ENCODE assay signal across 6 worm cellular contexts in genomic region chrV:6226530-6227125, ce11.
TF ChIP-seq lines count a peak whose summit lies in the region.

Gene W06H8.6 (minus strand): TSS chrV:6227010.

TF ChIP-seq in whole organism, L1 larva, 84 proteins besides CTCF, POLR2A, EP300 and RAD21 (continues in another document):
- TF ChIP-seq egl-27 (tag; optimal IDR thresholded peaks at IDR 0.05; lab: Kevin White, UChicago) (no peak), lin-15B (tag; optimal IDR thresholded peaks at IDR 0.05; lab: Kevin White, UChicago) (no peak), F16B12.6 (tag; optimal IDR thresholded peaks at IDR 0.05; lab: Kevin White, UChicago) (no peak), rnt-1 (tag; optimal IDR thresholded peaks at IDR 0.05; lab: Kevin White, UChicago) (peak; percentile 6), ceh-8 (GFP tag; optimal IDR thresholded peaks at IDR 0.05; lab: Kevin White, UChicago) (peak; percentile 23), ztf-4 (tag; optimal IDR thresholded peaks at IDR 0.05; lab: Kevin White, UChicago) (no peak), lin-39 (tag; optimal IDR thresholded peaks at IDR 0.05; lab: Kevin White, UChicago) (no peak), grh-1 (GFP tag; IDR thresholded peaks at IDR 0.05; lab: Robert Waterston, UW) (peak; percentile 30), nhr-90 (tag; optimal IDR thresholded peaks at IDR 0.05; lab: Kevin White, UChicago; ENCODE audit: poor library complexity) (peak; percentile 39), nhr-71 (tag; optimal IDR thresholded peaks at IDR 0.05; lab: Kevin White, UChicago) (no peak), zip-4 (GFP tag; optimal IDR thresholded peaks at IDR 0.05; lab: Kevin White, UChicago) (no peak), efl-1 (optimal IDR thresholded peaks at IDR 0.05; lab: Kevin White, UChicago) (no peak), efl-1 (GFP tag; optimal IDR thresholded peaks at IDR 0.05 in 1 of 2; lab: Kevin White, UChicago) (peak in 1 of 2 experiments; percentile 81), nhr-77 (tag; optimal IDR thresholded peaks at IDR 0.05; lab: Kevin White, UChicago) (no peak), aly-2 (tag; optimal IDR thresholded peaks at IDR 0.05; lab: Kevin White, UChicago) (no peak), nhr-85 (tag; lab: Kevin White, UChicago) (peak; percentile 62)

TF ChIP-seq in whole organism, L2 larva, 48 proteins besides CTCF, POLR2A, EP300 and RAD21:
- TF ChIP-seq nhr-129 (tag; optimal IDR thresholded peaks at IDR 0.05; lab: Kevin White, UChicago): peak; percentile 3
- no peak for TF ChIP-seq sma-9 (GFP tag; optimal IDR thresholded peaks at IDR 0.05; lab: Kevin White, UChicago)
- TF ChIP-seq sma-9 (tag; optimal IDR thresholded peaks at IDR 0.05; lab: Kevin White, UChicago): no peak

TF ChIP-seq in whole organism, L3 larva, 47 proteins besides CTCF, POLR2A, EP300 and RAD21 (continues in another document):
- TF ChIP-seq ZK546.5 (tag; optimal IDR thresholded peaks at IDR 0.05; lab: Kevin White, UChicago): no peak
- TF ChIP-seq lsy-12 (tag; optimal IDR thresholded peaks at IDR 0.05; lab: Kevin White, UChicago): peak; percentile 35
- no peak for TF ChIP-seq ceh-28 (tag; optimal IDR thresholded peaks at IDR 0.05; lab: Kevin White, UChicago)
- no peak for TF ChIP-seq lin-15B (tag; optimal IDR thresholded peaks at IDR 0.05; lab: Kevin White, UChicago)
- TF ChIP-seq mdl-1 (tag; optimal IDR thresholded peaks at IDR 0.05; lab: Kevin White, UChicago): no peak
- peak; percentile 52 for TF ChIP-seq pha-4 (tag; optimal IDR thresholded peaks at IDR 0.05; lab: Kevin White, UChicago)
- no peak for TF ChIP-seq nhr-77 (tag; optimal IDR thresholded peaks at IDR 0.05; lab: Kevin White, UChicago)
- no peak for TF ChIP-seq fos-1 (tag; optimal IDR thresholded peaks at IDR 0.05; lab: Kevin White, UChicago)
- TF ChIP-seq nfya-1 (tag; optimal IDR thresholded peaks at IDR 0.05; lab: Kevin White, UChicago; ENCODE audit: insufficient read depth): no peak
- TF ChIP-seq nhr-28 (tag; optimal IDR thresholded peaks at IDR 0.05; lab: Kevin White, UChicago): no peak
- no peak for TF ChIP-seq ztf-4 (tag; optimal IDR thresholded peaks at IDR 0.05; lab: Kevin White, UChicago)
- peak; percentile 28 for TF ChIP-seq egl-5 (tag; optimal IDR thresholded peaks at IDR 0.05; lab: Kevin White, UChicago)
- TF ChIP-seq nhr-43 (tag; optimal IDR thresholded peaks at IDR 0.05; lab: Kevin White, UChicago; ENCODE audit: poor library complexity, severe bottlenecking): peak; percentile 34
- TF ChIP-seq nhr-12 (tag; optimal IDR thresholded peaks at IDR 0.05; lab: Kevin White, UChicago): no peak
- TF ChIP-seq ceh-9 (tag; optimal IDR thresholded peaks at IDR 0.05; lab: Kevin White, UChicago): no peak
- TF ChIP-seq elt-1 (tag; optimal IDR thresholded peaks at IDR 0.05; lab: Kevin White, UChicago): no peak
- TF ChIP-seq fkh-2 (tag; optimal IDR thresholded peaks at IDR 0.05; lab: Kevin White, UChicago): no peak
- no peak for TF ChIP-seq mml-1 (tag; optimal IDR thresholded peaks at IDR 0.05; lab: Kevin White, UChicago)
- no peak for TF ChIP-seq nhr-237 (tag; optimal IDR thresholded peaks at IDR 0.05; lab: Kevin White, UChicago)

TF ChIP-seq in whole organism, L4 larva, 104 proteins besides CTCF, POLR2A, EP300 and RAD21 (continues in another document):
- TF ChIP-seq mdt-29 (GFP tag; IDR thresholded peaks at IDR 0.05; lab: Robert Waterston, UW): peak; percentile 47; the same call in 1 of the 2 replicates
- peak; percentile 3 for TF ChIP-seq nhr-6 (tag; optimal IDR thresholded peaks at IDR 0.05; lab: Kevin White, UChicago)
- TF ChIP-seq set-16 (GFP tag; IDR thresholded peaks at IDR 0.05; lab: Robert Waterston, UW): peak; percentile 22; the same call in 1 of the 2 replicates
- 0 out of 2 replicates have a peak, but pooled peaks have one; percentile 21 for TF ChIP-seq Y105C5A.15 (GFP tag; IDR thresholded peaks at IDR 0.05; lab: Robert Waterston, UW)
- peak; percentile 45 for TF ChIP-seq lin-1 (GFP tag; IDR thresholded peaks at IDR 0.05; lab: Robert Waterston, UW)
- TF ChIP-seq arid-1 (GFP tag; conservative IDR thresholded peaks at IDR 0.05; lab: Robert Waterston, UW): 0 out of 2 replicates have a peak, but pooled peaks have one; percentile 29
- no peak for TF ChIP-seq daf-16 (GFP tag; optimal IDR thresholded peaks at IDR 0.05; lab: Kevin White, UChicago)
- TF ChIP-seq daf-16 (tag; optimal IDR thresholded peaks at IDR 0.05; lab: Kevin White, UChicago): peak; percentile 22
- TF ChIP-seq nhr-11 (tag; optimal IDR thresholded peaks at IDR 0.05; lab: Kevin White, UChicago): peak; percentile 7
- peak; percentile 54 for TF ChIP-seq gei-8 (GFP tag; optimal IDR thresholded peaks at IDR 0.05; lab: Kevin White, UChicago)
- peak; percentile 61 for TF ChIP-seq madf-9 (GFP tag; conservative IDR thresholded peaks at IDR 0.05; lab: Robert Waterston, UW)
- TF ChIP-seq fkh-10 (GFP tag; optimal IDR thresholded peaks at IDR 0.05; lab: Kevin White, UChicago): no peak
- peak; percentile 26 for TF ChIP-seq mes-2 (tag; optimal IDR thresholded peaks at IDR 0.05; lab: Kevin White, UChicago; ENCODE audit: poor library complexity, severe bottlenecking)
- 0 out of 2 replicates have a peak, but pooled peaks have one; percentile 27 for TF ChIP-seq vab-7 (GFP tag; IDR thresholded peaks at IDR 0.05; lab: Robert Waterston, UW)
- TF ChIP-seq aha-1 (tag; lab: Kevin White, UChicago): peak; percentile 58
- TF ChIP-seq nhr-28 (tag; optimal IDR thresholded peaks at IDR 0.05; lab: Kevin White, UChicago): peak; percentile 21
- no peak for TF ChIP-seq F49E8.2 (tag; optimal IDR thresholded peaks at IDR 0.05; lab: Kevin White, UChicago; ENCODE audit: borderline replicate concordance)
- TF ChIP-seq nhr-42 (GFP tag; IDR thresholded peaks at IDR 0.05; lab: Robert Waterston, UW): no peak

TF ChIP-seq in whole organism, early embryonic, 17 proteins besides CTCF, POLR2A, EP300 and RAD21:
- no peak for TF ChIP-seq B0310.2 (tag; optimal IDR thresholded peaks at IDR 0.05; lab: Kevin White, UChicago)
- TF ChIP-seq scrt-1 (GFP tag; IDR thresholded peaks at IDR 0.05; lab: Robert Waterston, UW): no peak
- TF ChIP-seq pes-1 (GFP tag; IDR thresholded peaks at IDR 0.05; lab: Robert Waterston, UW): 0 out of 2 replicates have a peak, but pooled peaks have one; percentile 31
- TF ChIP-seq tra-4 (tag; optimal IDR thresholded peaks at IDR 0.05; lab: Kevin White, UChicago): peak; percentile 13
TF ChIP-seq in whole organism, early embryonic: peak in this region for 2.

TF ChIP-seq in whole organism, young adult, 124 proteins besides CTCF, POLR2A, EP300 and RAD21 (continues in another document):
- TF ChIP-seq cebp-2 (GFP tag; IDR thresholded peaks at IDR 0.05; lab: Robert Waterston, UW) (0 out of 2 replicates have a peak, but pooled peaks have one; percentile 57), zfh-2 (GFP tag; conservative IDR thresholded peaks at IDR 0.05; lab: Robert Waterston, UW) (peak; percentile 75), K12H6.12 (tag; optimal IDR thresholded peaks at IDR 0.05; lab: Kevin White, UChicago) (peak; percentile 34), him-1 (tag; optimal IDR thresholded peaks at IDR 0.05; lab: Kevin White, UChicago) (no peak), ztf-26 (tag; optimal IDR thresholded peaks at IDR 0.05; lab: Kevin White, UChicago) (no peak), xnd-1 (tag; optimal IDR thresholded peaks at IDR 0.05; lab: Kevin White, UChicago) (no peak), nhr-90 (tag; optimal IDR thresholded peaks at IDR 0.05; lab: Kevin White, UChicago) (peak; percentile 38), F52B5.7 (tag; optimal IDR thresholded peaks at IDR 0.05; lab: Kevin White, UChicago) (peak; percentile 65), akir-1 (GFP tag; optimal IDR thresholded peaks at IDR 0.05; lab: Kevin White, UChicago) (no peak), aptf-3 (GFP tag; IDR thresholded peaks at IDR 0.05; lab: Robert Waterston, UW) (no peak), atf-7 (tag; optimal IDR thresholded peaks at IDR 0.05; lab: Kevin White, UChicago) (no peak), Y53G8AR.9 (GFP tag; conservative IDR thresholded peaks at IDR 0.05; lab: Robert Waterston, UW) (no peak; the same call in none of the 2 replicates), sdz-38 (tag; optimal IDR thresholded peaks at IDR 0.05; lab: Kevin White, UChicago) (no peak), somi-1 (GFP tag; optimal IDR thresholded peaks at IDR 0.05; lab: Kevin White, UChicago) (no peak), pbrm-1 (GFP tag; IDR thresholded peaks at IDR 0.05; lab: Robert Waterston, UW) (peak; percentile 36; the same call in 1 of the 2 replicates), F49E8.2 (tag; optimal IDR thresholded peaks at IDR 0.05; lab: Kevin White, UChicago; ENCODE audit: insufficient read depth) (no peak), hrde-1 (tag; optimal IDR thresholded peaks at IDR 0.05; lab: Kevin White, UChicago; ENCODE audit: borderline replicate concordance) (no peak), nhr-27 (tag; optimal IDR thresholded peaks at IDR 0.05; lab: Kevin White, UChicago) (no peak), cebp-1 (GFP tag; IDR thresholded peaks at IDR 0.05; lab: Robert Waterston, UW) (no peak), cebp-1 (tag; optimal IDR thresholded peaks at IDR 0.05; lab: Kevin White, UChicago) (peak; percentile 47), dpl-1 (GFP tag; optimal IDR thresholded peaks at IDR 0.05; lab: Kevin White, UChicago) (no peak), F33H1.4 (GFP tag; IDR thresholded peaks at IDR 0.05; lab: Robert Waterston, UW) (no peak), hmg-1.2 (GFP tag; IDR thresholded peaks at IDR 0.05; lab: Robert Waterston, UW) (peak; percentile 28; the same call in 1 of the 2 replicates), nfyb-1 (GFP tag; IDR thresholded peaks at IDR 0.05; lab: Robert Waterston, UW) (0 out of 2 replicates have a peak, but pooled peaks have one; percentile 67), mcd-1 (GFP tag; IDR thresholded peaks at IDR 0.05; lab: Robert Waterston, UW) (peak; percentile 51), nhr-120 (GFP tag; IDR thresholded peaks at IDR 0.05; lab: Robert Waterston, UW) (no peak), hsf-1 (GFP tag; IDR thresholded peaks at IDR 0.05; lab: Robert Waterston, UW) (no peak), F39B2.1 (GFP tag; IDR thresholded peaks at IDR 0.05; lab: Robert Waterston, UW) (no peak), B0336.3 (GFP tag; IDR thresholded peaks at IDR 0.05; lab: Robert Waterston, UW) (0 out of 2 replicates have a peak, but pooled peaks have one; percentile 12), ztf-3 (GFP tag; optimal IDR thresholded peaks at IDR 0.05; lab: Kevin White, UChicago) (peak; percentile 69), Y67H2A.10 (GFP tag; conservative IDR thresholded peaks at IDR 0.05; lab: Robert Waterston, UW) (no peak), ama-1 (optimal IDR thresholded peaks at IDR 0.05; lab: Kevin White, UChicago) (no peak), ama-1 (GFP tag; optimal IDR thresholded peaks at IDR 0.05; lab: Kevin White, UChicago) (no peak), F23B12.7 (tag; optimal IDR thresholded peaks at IDR 0.05; lab: Kevin White, UChicago; ENCODE audit: insufficient read depth) (no peak), dox-1 (GFP tag; IDR thresholded peaks at IDR 0.05; lab: Robert Waterston, UW) (no peak; the same call in 1 of the 2 replicates), unc-62 (GFP tag; optimal IDR thresholded peaks at IDR 0.05; lab: Kevin White, UChicago) (no peak), dpff-1 (tag; optimal IDR thresholded peaks at IDR 0.05; lab: Kevin White, UChicago) (no peak)
